Fruit fly (Drosophila melanogaster): ENCODE data around the gene CG33658.

CG33658 gene

dm6 chr3R:24810844-24811625 is 29.9 kb downstream of the CG33658 start (continued):
- peak; percentile 96 for TF ChIP-seq CG12769 (tag; optimal IDR thresholded peaks at IDR 0.05)
- peak; percentile 75 for TF ChIP-seq Jarid2 (GFP tag; optimal IDR thresholded peaks at IDR 0.05)
- TF ChIP-seq ham (GFP tag; IDR thresholded peaks at IDR 0.05), result no peak
- peak; percentile 62 for TF ChIP-seq exex (tag; optimal IDR thresholded peaks at IDR 0.05)
- peak; percentile 95 for TF ChIP-seq sob (GFP tag; IDR thresholded peaks at IDR 0.05)
- no peak for TF ChIP-seq yki (optimal IDR thresholded peaks at IDR 0.05)
- peak; percentile 65 for TF ChIP-seq Ravus (GFP tag; IDR thresholded peaks at IDR 0.05)
- peak; percentile 90 for TF ChIP-seq Ada2b (GFP tag; IDR thresholded peaks at IDR 0.05)
- peak; percentile 60 for TF ChIP-seq Usf (GFP tag; optimal IDR thresholded peaks at IDR 0.05)
- peak; percentile 92 for TF ChIP-seq CG12219 (GFP tag; optimal IDR thresholded peaks at IDR 0.05)
- TF ChIP-seq cg (GFP tag; optimal IDR thresholded peaks at IDR 0.05), result no peak
- peak; percentile 89 for TF ChIP-seq Aef1 (GFP tag; IDR thresholded peaks at IDR 0.05)
- peak; percentile 48 for TF ChIP-seq Sry-δ (GFP tag; optimal IDR thresholded peaks at IDR 0.05)
- no peak for TF ChIP-seq tna (GFP tag; IDR thresholded peaks at IDR 0.05; ENCODE audit: partially characterized antibody)
- TF ChIP-seq eve (GFP tag; optimal IDR thresholded peaks at IDR 0.05), result no peak
- peak; percentile 86 for TF ChIP-seq CG10209 (GFP tag; optimal IDR thresholded peaks at IDR 0.05)
- no peak for TF ChIP-seq tll (GFP tag; optimal IDR thresholded peaks at IDR 0.05)
- peak; percentile 78 for TF ChIP-seq Side (GFP tag; optimal IDR thresholded peaks at IDR 0.05)
- peak; percentile 88 for TF ChIP-seq CG11696 (GFP tag; IDR thresholded peaks at IDR 0.05)
- peak; percentile 59 for TF ChIP-seq run (tag; optimal IDR thresholded peaks at IDR 0.05)
- peak; percentile 85 for TF ChIP-seq CG12391 (tag; optimal IDR thresholded peaks at IDR 0.05)
- TF ChIP-seq cwo (GFP tag; optimal IDR thresholded peaks at IDR 0.05), result peak; percentile 85
- TF ChIP-seq lilli (GFP tag; optimal IDR thresholded peaks at IDR 0.05), result peak; percentile 92
- no peak for TF ChIP-seq Tbp (GFP tag; optimal IDR thresholded peaks at IDR 0.05)
- peak; percentile 99 for TF ChIP-seq Med (GFP tag)
- TF ChIP-seq Bteb2 (GFP tag; optimal IDR thresholded peaks at IDR 0.05), result peak; percentile 75
- peak; percentile 76 for TF ChIP-seq sug (tag; optimal IDR thresholded peaks at IDR 0.05)
- TF ChIP-seq CG18764 (GFP tag; optimal IDR thresholded peaks at IDR 0.05), result peak; percentile 72
- TF ChIP-seq disco-r (GFP tag; optimal IDR thresholded peaks at IDR 0.05), result peak; percentile 54
- TF ChIP-seq CG15514 (GFP tag; optimal IDR thresholded peaks at IDR 0.05), result peak; percentile 82
- TF ChIP-seq bowl (GFP tag; IDR thresholded peaks at IDR 0.05), result peak; percentile 65; the same call in 1 of the 2 replicates
- TF ChIP-seq Nf-YB (GFP tag; optimal IDR thresholded peaks at IDR 0.05), result peak; percentile 63
- TF ChIP-seq CG43689 (GFP tag; IDR thresholded peaks at IDR 0.05), result peak; percentile 81
- peak; percentile 93 for TF ChIP-seq ems (GFP tag; optimal IDR thresholded peaks at IDR 0.05)
- TF ChIP-seq Poxn (GFP tag; IDR thresholded peaks at IDR 0.05), result peak; percentile 60; the same call in 1 of the 2 replicates
- peak; percentile 68 for TF ChIP-seq da (GFP tag; optimal IDR thresholded peaks at IDR 0.05)
- peak; percentile 90 for TF ChIP-seq chm (GFP tag; IDR thresholded peaks at IDR 0.05)
- TF ChIP-seq pros (GFP tag; optimal IDR thresholded peaks at IDR 0.05), result no peak
- TF ChIP-seq ab (GFP tag; optimal IDR thresholded peaks at IDR 0.05), result peak; percentile 78
- no peak for TF ChIP-seq Lpt (GFP tag; optimal IDR thresholded peaks at IDR 0.05)
- TF ChIP-seq ato (GFP tag; IDR thresholded peaks at IDR 0.05; ENCODE audit: partially characterized antibody), result no peak
- TF ChIP-seq chif (GFP tag; optimal IDR thresholded peaks at IDR 0.05), result peak; percentile 75 to 82
- no peak for TF ChIP-seq pan (optimal IDR thresholded peaks at IDR 0.05)
- peak in 1 of 2 experiments; percentile 93 for TF ChIP-seq pan (GFP tag; optimal IDR thresholded peaks at IDR 0.05 in 1 of 2, IDR thresholded peaks at IDR 0.05 in 1 of 2)
- TF ChIP-seq crp (GFP tag; optimal IDR thresholded peaks at IDR 0.05), result peak in 1 of 2 experiments; percentile 39
- TF ChIP-seq CG1602 (GFP tag; optimal IDR thresholded peaks at IDR 0.05), result peak; percentile 70
- peak; percentile 81 for TF ChIP-seq Hand (GFP tag; optimal IDR thresholded peaks at IDR 0.05)
- peak; percentile 68; the same call in 1 of the 2 replicates for TF ChIP-seq CG17612 (GFP tag; IDR thresholded peaks at IDR 0.05)
- no peak for TF ChIP-seq CG6254 (GFP tag; optimal IDR thresholded peaks at IDR 0.05)
